Worm (Caenorhabditis elegans) whole organism, young adult: ENCODE data around the gene Y57A10C.10.

ENCODE experiments used
- Y53F4B.3 ChIP-seq: fragments of 200-800 bp; sonication (Bioruptor generic); IDR thresholded peaks from 2 replicates; pipeline ENCODE4 v1.3.6; 2022; ENCODE audit warnings: missing genetic modification reagents, missing genetic modification characterization, missing compliant biosample characterization
- ceh-27 ChIP-seq: fragments of 200-800 bp; sonication (Bioruptor generic); optimal IDR thresholded peaks from 2 replicates; lab custom pipeline; 2018; ENCODE audit warnings: mild to moderate bottlenecking, missing genetic modification characterization, moderate library complexity, missing compliant biosample characterization
- chd-7 ChIP-seq: sonication (generic microtip); optimal IDR thresholded peaks from 2 replicates; lab custom pipeline; 2016; ENCODE audit warnings: mild to moderate bottlenecking, missing genetic modification characterization, moderate library complexity, missing compliant biosample characterization
- nhr-80 ChIP-seq: sonication (generic microtip); optimal IDR thresholded peaks from 2 replicates; lab custom pipeline; 2016; ENCODE audit warnings: missing genetic modification characterization, missing compliant biosample characterization
- snpc-4 ChIP-seq, 5 experiments: fragments of 150-350 bp in 1 of 5; sonication (generic microtip) in 4 of 5; optimal IDR thresholded peaks; 2 replicates each; lab custom pipeline; 2014 to 2018; ENCODE audit warnings: missing genetic modification characterization in 5 of 5, missing biosample characterization in 3 of 5, antibody characterized with exemption in 2 of 5, mild to moderate bottlenecking in 2 of 5, missing compliant biosample characterization in 2 of 5, missing genotype in 2 of 5, moderate library complexity in 2 of 5, missing genetic modification reagents in 1 of 5
- ztf-3 ChIP-seq: fragments of 200-800 bp; sonication (Bioruptor generic); optimal IDR thresholded peaks from 2 replicates; lab custom pipeline; 2018; ENCODE audit warnings: mild to moderate bottlenecking, missing genetic modification characterization, missing compliant biosample characterization

DNA sequence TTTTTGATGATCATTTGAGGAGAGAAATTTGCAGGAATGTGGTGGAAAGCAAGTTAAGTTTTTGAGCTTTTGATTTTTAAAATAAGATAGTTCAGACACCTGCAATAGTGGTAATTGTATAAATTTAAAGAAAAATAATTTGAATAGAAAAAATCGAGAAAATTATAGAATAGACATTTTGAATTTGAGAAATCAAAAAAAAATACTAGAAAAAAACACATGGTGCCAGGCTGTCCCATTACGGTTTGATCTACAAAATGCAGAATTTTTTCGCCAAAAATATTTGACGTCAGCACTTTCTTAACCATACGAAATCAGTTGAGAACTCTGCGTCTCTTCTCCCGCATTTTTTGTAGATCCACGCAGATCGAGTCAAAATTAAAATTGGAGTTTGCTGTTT lies 23.6 kb downstream of the Y57A10C.10 start, which contains the start of gene sre-27:
- TF ChIP-seq ztf-3 (no peak), nhr-80 (no peak), chd-7 (tag; lab: Kevin White, UChicago) (no peak), Y53F4B.3 (GFP tag; lab: Robert Waterston, UW) (no peak), snpc-4 (GFP tag; optimal IDR thresholded peaks at IDR 0.05; lab: Kevin White, UChicago) (no peak), snpc-4 (tag; optimal IDR thresholded peaks at IDR 0.05; lab: Kevin White, UChicago) (no peak), ceh-27 (GFP tag; lab: Kevin White, UChicago) (no peak)
